Worm (Caenorhabditis elegans) whole organism, late embryonic: ENCODE data around the gene acy-2.

ENCODE experiments used
- C08G9.2 ChIP-seq: sonication (generic microtip); optimal IDR thresholded peaks from 2 replicates; lab custom pipeline; 2016; ENCODE audit warnings: mild to moderate bottlenecking, missing genetic modification characterization, moderate library complexity, missing compliant biosample characterization
- C38D4.7 ChIP-seq: fragments of 200-800 bp; sonication (Bioruptor generic); optimal IDR thresholded peaks from 2 replicates; lab custom pipeline; 2018; ENCODE audit warnings: mild to moderate bottlenecking, missing genetic modification characterization, moderate library complexity, missing compliant biosample characterization
- F13H6.1 ChIP-seq: sonication (generic microtip); optimal IDR thresholded peaks from 2 replicates; lab custom pipeline; 2016; ENCODE audit warnings: missing genetic modification characterization, missing compliant biosample characterization
- K02D7.2 ChIP-seq: sonication (generic microtip); optimal IDR thresholded peaks from 2 replicates; lab custom pipeline; 2017; ENCODE audit warnings: mild to moderate bottlenecking, missing genetic modification characterization, missing compliant biosample characterization
- T23F11.4 ChIP-seq: fragments of 200-800 bp; sonication (Bioruptor generic); optimal IDR thresholded peaks from 2 replicates; lab custom pipeline; 2018; ENCODE audit warnings: mild to moderate bottlenecking, missing genetic modification characterization, missing compliant biosample characterization
- ceh-14 ChIP-seq: sonication (generic microtip); optimal IDR thresholded peaks from 2 replicates; lab custom pipeline; 2016; ENCODE audit warnings: missing genotype, missing genetic modification characterization, missing compliant biosample characterization
- ceh-18 ChIP-seq: sonication (generic microtip); optimal IDR thresholded peaks from 2 replicates; lab custom pipeline; 2016; ENCODE audit warnings: missing genetic modification characterization, missing compliant biosample characterization
- ceh-19 ChIP-seq: fragments of 200-800 bp; sonication (Bioruptor generic); optimal IDR thresholded peaks from 2 replicates; lab custom pipeline; 2018; ENCODE audit warnings: mild to moderate bottlenecking, missing genetic modification characterization, missing compliant biosample characterization
- ceh-34 ChIP-seq: sonication (generic microtip); optimal IDR thresholded peaks from 2 replicates; lab custom pipeline; 2016; ENCODE audit warnings: mild to moderate bottlenecking, missing genetic modification characterization, missing compliant biosample characterization
- ceh-48 ChIP-seq: sonication (generic microtip); optimal IDR thresholded peaks from 2 replicates; lab custom pipeline; 2016; ENCODE audit warnings: missing genetic modification characterization, inconsistent platforms, missing compliant biosample characterization
- ceh-6 ChIP-seq: fragments of 200-800 bp; sonication (Bioruptor generic); optimal IDR thresholded peaks from 2 replicates; lab custom pipeline; 2018; ENCODE audit warnings: mild to moderate bottlenecking, missing genetic modification characterization, missing compliant biosample characterization
- dmd-4 ChIP-seq: sonication (generic microtip); optimal IDR thresholded peaks from 2 replicates; lab custom pipeline; 2016; ENCODE audit warnings: borderline replicate concordance, missing genetic modification characterization, missing compliant biosample characterization
- dve-1 ChIP-seq: sonication (generic microtip); optimal IDR thresholded peaks from 2 replicates; lab custom pipeline; 2017; ENCODE audit warnings: antibody characterized with exemption, mild to moderate bottlenecking, missing genetic modification characterization, missing compliant biosample characterization
- elt-2 ChIP-seq: sonication (generic microtip); optimal IDR thresholded peaks from 2 replicates; lab custom pipeline; 2016; ENCODE audit warnings: missing genetic modification reagents, missing genetic modification characterization, missing compliant biosample characterization
- eyg-1 ChIP-seq: sonication (generic microtip); optimal IDR thresholded peaks from 2 replicates; lab custom pipeline; 2016; ENCODE audit warnings: missing genotype, missing genetic modification characterization, missing compliant biosample characterization
- fax-1 ChIP-seq: sonication (generic microtip); optimal IDR thresholded peaks from 2 replicates; lab custom pipeline; 2016; ENCODE audit warnings: missing genotype, missing genetic modification characterization, missing compliant biosample characterization
- fkh-10 ChIP-seq: fragments of 150-350 bp; optimal IDR thresholded peaks from 2 replicates; lab custom pipeline; 2014; ENCODE audit warnings: missing biosample characterization, missing genetic modification reagents, missing genetic modification characterization
- fkh-6 ChIP-seq: sonication (generic microtip); optimal IDR thresholded peaks from 2 replicates; lab custom pipeline; 2016; ENCODE audit warnings: missing genetic modification characterization, missing compliant biosample characterization
- gmeb-2 ChIP-seq: sonication (generic microtip); optimal IDR thresholded peaks from 2 replicates; lab custom pipeline; 2016; ENCODE audit warnings: missing genetic modification characterization, inconsistent platforms, missing compliant biosample characterization
- hlh-13 ChIP-seq: fragments of 200-800 bp; sonication (Bioruptor generic); optimal IDR thresholded peaks from 2 replicates; lab custom pipeline; 2018; ENCODE audit warnings: mild to moderate bottlenecking, missing genetic modification characterization, missing compliant biosample characterization
- hlh-15 ChIP-seq: sonication (generic microtip); optimal IDR thresholded peaks from 2 replicates; lab custom pipeline; 2016; ENCODE audit warnings: missing genetic modification characterization, missing compliant biosample characterization
- hlh-6 ChIP-seq: sonication (generic microtip); optimal IDR thresholded peaks from 2 replicates; lab custom pipeline; 2016; ENCODE audit warnings: missing genotype, missing genetic modification characterization, missing compliant biosample characterization
- lim-6 ChIP-seq: sonication (generic microtip); optimal IDR thresholded peaks from 2 replicates; lab custom pipeline; 2016; ENCODE audit warnings: missing genetic modification characterization, missing compliant biosample characterization
- lin-11 ChIP-seq: fragments of 200-800 bp; sonication (Bioruptor generic); optimal IDR thresholded peaks from 2 replicates; lab custom pipeline; 2018; ENCODE audit warnings: mild to moderate bottlenecking, missing genetic modification characterization, missing compliant biosample characterization
- nfya-1 ChIP-seq: sonication (generic microtip); optimal IDR thresholded peaks from 2 replicates; lab custom pipeline; 2017; ENCODE audit warnings: missing genetic modification characterization, mild to moderate bottlenecking, missing compliant biosample characterization, antibody characterized with exemption, moderate library complexity
- nhr-11 ChIP-seq: fragments of 150-350 bp; optimal IDR thresholded peaks from 2 replicates; lab custom pipeline; 2014; ENCODE audit warnings: missing biosample characterization, missing genetic modification characterization
- npax-4 ChIP-seq: sonication (generic microtip); optimal IDR thresholded peaks from 2 replicates; lab custom pipeline; 2016; ENCODE audit warnings: missing genetic modification characterization, missing compliant biosample characterization
- odd-2 ChIP-seq: sonication (generic microtip); optimal IDR thresholded peaks from 2 replicates; lab custom pipeline; 2017; ENCODE audit warnings: antibody characterized with exemption, mild to moderate bottlenecking, missing genetic modification characterization, missing compliant biosample characterization
- pat-9 ChIP-seq: fragments of 200-800 bp; sonication (Bioruptor generic); optimal IDR thresholded peaks from 2 replicates; lab custom pipeline; 2018; ENCODE audit warnings: mild to moderate bottlenecking, missing genetic modification characterization, moderate library complexity, missing compliant biosample characterization
- pha-4 ChIP-seq: fragments of 150-350 bp; optimal IDR thresholded peaks from 2 replicates; lab custom pipeline; 2018; ENCODE audit warnings: missing biosample characterization, missing genetic modification reagents, missing genetic modification characterization
- rnt-1 ChIP-seq: sonication (generic microtip); optimal IDR thresholded peaks from 2 replicates; lab custom pipeline; 2016; ENCODE audit warnings: missing genetic modification characterization, missing compliant biosample characterization
- sdc-2 ChIP-seq: sonication (generic microtip); optimal IDR thresholded peaks from 2 replicates; lab custom pipeline; 2016; ENCODE audit warnings: missing genotype, missing genetic modification characterization, missing compliant biosample characterization
- sox-2 ChIP-seq: fragments of 200-800 bp; sonication (Bioruptor generic); IDR thresholded peaks from 2 replicates; pipeline ENCODE4 v1.3.6; 2022; ENCODE audit warnings: missing genetic modification reagents, missing genetic modification characterization, missing compliant biosample characterization
- tbx-2 ChIP-seq: sonication (generic microtip); optimal IDR thresholded peaks from 2 replicates; lab custom pipeline; 2016; ENCODE audit warnings: missing genetic modification characterization, missing compliant biosample characterization
- tbx-7 ChIP-seq: sonication (generic microtip); optimal IDR thresholded peaks from 2 replicates; lab custom pipeline; 2016; ENCODE audit warnings: missing genotype, missing genetic modification characterization, missing compliant biosample characterization
- unc-3 ChIP-seq, 2 experiments: fragments of 200-800 bp in 1 of 2; sonication (Bioruptor generic) in 1 of 2; sonication (generic microtip) in 1 of 2; conservative IDR thresholded peaks in 1 of 2; optimal IDR thresholded peaks in 1 of 2; 2 replicates each; pipeline versions ENCODE4 v1.3.6 to Lab custom; 2016 to 2022; ENCODE audit warnings: missing compliant biosample characterization in 2 of 2, missing genetic modification characterization in 2 of 2, missing genetic modification reagents in 1 of 2
- unc-42 ChIP-seq: sonication (generic microtip); optimal IDR thresholded peaks from 2 replicates; lab custom pipeline; 2016; ENCODE audit warnings: missing genotype, missing genetic modification characterization, missing compliant biosample characterization
- unc-55 ChIP-seq: sonication (generic microtip); optimal IDR thresholded peaks from 2 replicates; lab custom pipeline; 2017; ENCODE audit warnings: missing biosample characterization, missing genetic modification reagents, missing genetic modification characterization
- unc-86 ChIP-seq: sonication (generic microtip); optimal IDR thresholded peaks from 2 replicates; lab custom pipeline; 2016; ENCODE audit warnings: missing genetic modification characterization, missing compliant biosample characterization
- ztf-16 ChIP-seq: sonication (generic microtip); optimal IDR thresholded peaks from 2 replicates; lab custom pipeline; 2017; ENCODE audit warnings: missing genetic modification characterization, missing compliant biosample characterization

acy-2 gene

DNA sequence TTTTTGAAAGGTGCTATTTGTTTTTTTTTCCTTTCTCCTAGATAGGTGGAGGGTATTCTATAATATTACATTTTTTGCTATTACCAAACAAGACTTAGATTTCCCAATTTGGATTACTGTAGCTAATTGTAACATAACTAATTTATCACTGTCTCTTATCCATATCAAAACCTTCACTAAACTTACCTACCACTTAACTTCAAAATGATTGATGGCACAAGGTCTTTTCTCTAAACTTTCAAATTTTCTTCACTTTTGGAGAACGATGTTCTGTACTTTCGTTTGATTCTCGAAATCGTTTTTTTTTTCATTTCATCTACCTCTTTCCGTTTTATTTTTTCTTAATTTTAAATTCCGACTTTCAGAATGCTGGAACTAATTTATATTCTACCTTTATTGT, 7.6 kb downstream of the acy-2 start, which contains the start of gene dhs-16:
dhs-16 (plus strand) TSS at position 366 of the 400 bp plus-strand sequence.
- TF ChIP-seq elt-2 (no peak), ceh-34 (tag; lab: Kevin White, UChicago) (no peak), fkh-6 (tag; lab: Kevin White, UChicago) (no peak), T23F11.4 (GFP tag; lab: Kevin White, UChicago) (no peak), C38D4.7 (GFP tag; lab: Kevin White, UChicago) (no peak), tbx-7 (tag; lab: Kevin White, UChicago) (no peak), F13H6.1 (tag; lab: Kevin White, UChicago) (no peak), sox-2 (GFP tag; lab: Robert Waterston, UW) (no peak), C08G9.2 (tag; lab: Kevin White, UChicago) (no peak)
- TF ChIP-seq, all 69 proteins: peak for 0

DNA sequence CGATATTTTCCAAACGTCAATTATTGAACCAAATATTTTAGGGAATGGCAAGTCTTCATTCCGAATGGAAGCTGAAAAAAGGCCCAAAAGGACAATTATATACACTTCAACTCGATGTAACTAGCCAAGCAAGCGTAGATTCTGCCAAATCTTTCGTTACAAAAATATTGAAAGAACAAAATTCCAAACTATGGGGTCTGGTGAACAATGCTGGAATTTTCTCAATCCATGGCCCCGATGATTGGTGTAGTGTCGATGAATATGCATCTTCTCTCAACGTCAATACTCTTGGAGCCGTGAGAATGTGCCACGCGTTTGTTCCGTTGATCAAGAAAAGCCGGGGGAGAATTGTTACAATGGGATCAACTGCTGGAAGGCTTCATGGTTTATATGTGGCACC, 8.4 kb downstream of the acy-2 start:
- TF ChIP-seq K02D7.2 (tag; lab: Kevin White, UChicago) (no peak), hlh-6 (tag; lab: Kevin White, UChicago) (no peak), dmd-4 (tag; lab: Kevin White, UChicago) (no peak), C38D4.7 (GFP tag; lab: Kevin White, UChicago) (no peak), pha-4 (no peak), ceh-14 (tag; lab: Kevin White, UChicago) (no peak), odd-2 (tag; lab: Kevin White, UChicago) (no peak), ceh-48 (tag; lab: Kevin White, UChicago) (no peak), hlh-13 (no peak), npax-4 (tag; lab: Kevin White, UChicago) (no peak), hlh-15 (no peak), ceh-19 (no peak), fkh-6 (tag; lab: Kevin White, UChicago) (no peak), tbx-2 (no peak)

DNA sequence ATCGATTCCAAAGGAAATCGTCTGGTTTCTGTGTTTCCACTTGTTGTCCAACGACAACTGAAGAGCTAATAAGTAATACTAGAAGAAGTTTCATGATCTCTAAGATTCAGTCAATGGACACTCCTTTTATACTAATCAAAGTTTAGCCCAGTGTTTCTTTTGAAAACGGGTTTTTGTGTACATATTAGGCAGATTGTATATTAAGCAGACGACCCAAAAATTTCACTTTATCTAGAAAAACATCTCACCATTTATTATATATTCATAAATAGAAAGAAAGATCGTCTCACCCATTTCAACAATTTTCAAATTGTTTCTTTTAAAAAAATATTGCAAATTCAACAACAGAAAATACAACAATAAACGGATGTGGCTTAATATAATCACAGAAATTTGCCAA, 10.9 kb downstream of the acy-2 start, which contains the start of gene C10F3.7:
C10F3.7 (minus strand) TSS at position 101 of the 400 bp plus-strand sequence.
- no peak for TF ChIP-seq ceh-6 (GFP tag; lab: Kevin White, UChicago)
- no peak for TF ChIP-seq ceh-34 (tag; lab: Kevin White, UChicago)
- no peak for TF ChIP-seq elt-2
- TF ChIP-seq pha-4, result no peak
- TF ChIP-seq, all 69 proteins: peak for 0

DNA sequence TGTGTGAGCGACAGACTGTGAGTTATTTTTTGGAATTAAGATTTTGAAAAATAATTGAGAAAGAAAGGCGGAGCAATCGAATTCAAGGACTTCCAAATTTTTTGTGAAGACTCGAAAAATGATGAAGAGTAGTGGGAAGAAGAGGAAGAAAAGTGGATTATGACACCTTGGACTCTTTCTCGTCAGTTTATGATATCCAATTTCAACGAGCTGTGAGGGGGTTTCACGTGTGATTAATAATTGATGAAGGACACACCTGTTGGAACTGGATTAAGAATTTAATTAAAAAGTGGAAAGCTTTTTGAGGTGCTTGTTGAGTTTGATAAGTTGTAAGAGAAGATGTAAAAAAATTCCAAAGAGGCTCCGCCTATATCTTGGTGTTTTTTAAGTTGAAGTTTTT, 14.6 kb downstream of the acy-2 start, which contains the start of gene fut-8:
fut-8 (minus strand) TSS at position 101 of the 400 bp plus-strand sequence.
- peak; percentile 42 for TF ChIP-seq ceh-34 (tag; lab: Kevin White, UChicago)
- TF ChIP-seq ceh-48 (tag; lab: Kevin White, UChicago), result no peak

DNA sequence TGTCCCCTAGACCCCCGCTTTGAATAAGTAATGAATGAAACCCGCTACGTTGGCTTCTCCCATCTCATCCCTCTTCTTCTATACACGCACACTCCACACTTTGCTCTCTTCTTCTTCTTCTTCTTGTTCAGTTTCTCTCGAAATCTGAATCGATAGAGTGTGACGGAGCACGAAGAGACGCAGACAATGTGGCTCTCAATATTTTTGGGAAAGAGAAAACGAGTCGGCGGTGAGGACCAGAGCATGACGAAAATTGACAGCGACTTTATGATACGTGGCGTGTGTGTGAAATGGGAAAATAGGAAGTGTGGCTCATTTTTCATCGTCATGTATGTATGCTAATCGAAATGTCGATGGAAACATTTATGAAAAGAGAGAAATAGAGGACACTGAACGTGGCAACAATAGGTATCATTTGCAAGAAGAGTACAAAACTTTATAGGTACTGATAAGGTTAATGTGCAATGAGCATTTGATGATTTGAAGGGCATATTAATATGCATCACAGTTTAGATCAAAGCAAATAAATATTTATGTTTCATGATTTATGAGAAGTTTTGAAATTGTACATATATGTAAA, 15.8 kb downstream of the acy-2 start:
- TF ChIP-seq ceh-48 (tag; lab: Kevin White, UChicago), result peak; percentile 73
- TF ChIP-seq lin-11 (tag; lab: Kevin White, UChicago), result no peak
- no peak for TF ChIP-seq unc-3 (GFP tag; conservative IDR thresholded peaks at IDR 0.05; lab: Robert Waterston, UW)
- TF ChIP-seq unc-3 (tag; optimal IDR thresholded peaks at IDR 0.05; lab: Kevin White, UChicago), result no peak
- peak; percentile 94 for TF ChIP-seq unc-55 (GFP tag; lab: Kevin White, UChicago)
- TF ChIP-seq hlh-15, result no peak
- TF ChIP-seq ceh-34 (tag; lab: Kevin White, UChicago), result peak; percentile 69
- TF ChIP-seq fkh-10 (GFP tag; lab: Kevin White, UChicago), result no peak
- no peak for TF ChIP-seq pat-9
- TF ChIP-seq nfya-1 (tag; lab: Kevin White, UChicago), result peak; percentile 55
- peak; percentile 69 for TF ChIP-seq ceh-18 (tag; lab: Kevin White, UChicago)
- no peak for TF ChIP-seq dve-1 (tag; lab: Kevin White, UChicago)
- peak; percentile 54 for TF ChIP-seq rnt-1
- no peak for TF ChIP-seq ztf-16 (tag; lab: Kevin White, UChicago)
- TF ChIP-seq fkh-6 (tag; lab: Kevin White, UChicago), result no peak
- TF ChIP-seq ceh-14 (tag; lab: Kevin White, UChicago), result peak; percentile 63
- no peak for TF ChIP-seq ceh-6 (GFP tag; lab: Kevin White, UChicago)
- no peak for TF ChIP-seq sdc-2 (tag; lab: Kevin White, UChicago)
- no peak for TF ChIP-seq hlh-13
- TF ChIP-seq nhr-11 (tag; lab: Kevin White, UChicago), result no peak
- no peak for TF ChIP-seq fax-1 (tag; lab: Kevin White, UChicago)
- TF ChIP-seq unc-86, result no peak
- no peak for TF ChIP-seq gmeb-2 (tag; lab: Kevin White, UChicago)
- no peak for TF ChIP-seq T23F11.4 (GFP tag; lab: Kevin White, UChicago)
- TF ChIP-seq unc-42 (tag; lab: Kevin White, UChicago), result peak; percentile 80
- TF ChIP-seq lim-6, result no peak
- TF ChIP-seq npax-4 (tag; lab: Kevin White, UChicago), result no peak
- no peak for TF ChIP-seq ceh-19
- no peak for TF ChIP-seq eyg-1 (tag; lab: Kevin White, UChicago)
- no peak for TF ChIP-seq hlh-6 (tag; lab: Kevin White, UChicago)
- TF ChIP-seq C38D4.7 (GFP tag; lab: Kevin White, UChicago), result no peak
